Worm (Caenorhabditis elegans) whole organism, L3 larva: ENCODE data around the gene ippk-1.

ENCODE experiments used
- ZK546.5 ChIP-seq: sonication (generic microtip); optimal IDR thresholded peaks from 2 replicates; lab custom pipeline; 2017; ENCODE audit warnings: missing biosample characterization, missing genetic modification characterization
- aly-2 ChIP-seq: fragments of 150-350 bp; optimal IDR thresholded peaks from 2 replicates; lab custom pipeline; 2014; ENCODE audit warnings: missing biosample characterization, missing genetic modification characterization
- elt-2 ChIP-seq: sonication (generic microtip); optimal IDR thresholded peaks from 2 replicates; lab custom pipeline; 2016; ENCODE audit warnings: missing genetic modification reagents, mild to moderate bottlenecking, missing genetic modification characterization, missing compliant biosample characterization
- lin-15B ChIP-seq: fragments of 150-350 bp; optimal IDR thresholded peaks from 2 replicates; lab custom pipeline; 2014; ENCODE audit warnings: missing biosample characterization, missing genetic modification characterization
- mdl-1 ChIP-seq: fragments of 150-350 bp; optimal IDR thresholded peaks from 2 replicates; lab custom pipeline; 2014; ENCODE audit warnings: missing biosample characterization, missing genetic modification characterization
- mml-1 ChIP-seq: fragments of 150-350 bp; sonication (generic microtip); optimal IDR thresholded peaks from 3 replicates; lab custom pipeline; 2014; ENCODE audit warnings: missing biosample characterization, missing genetic modification characterization
- nhr-11 ChIP-seq: fragments of 150-350 bp; optimal IDR thresholded peaks from 2 replicates; lab custom pipeline; 2014; ENCODE audit warnings: missing biosample characterization, missing genetic modification characterization
- nhr-12 ChIP-seq: fragments of 150-350 bp; optimal IDR thresholded peaks from 2 replicates; lab custom pipeline; 2014; ENCODE audit warnings: missing biosample characterization, missing genetic modification characterization
- nhr-23 ChIP-seq: fragments of 150-350 bp; optimal IDR thresholded peaks from 2 replicates; lab custom pipeline; 2014; ENCODE audit warnings: missing biosample characterization, missing genetic modification reagents, missing genetic modification characterization
- nhr-237 ChIP-seq: fragments of 150-350 bp; optimal IDR thresholded peaks from 2 replicates; lab custom pipeline; 2014; ENCODE audit warnings: missing biosample characterization, missing genetic modification characterization
- nhr-76 ChIP-seq: fragments of 150-350 bp; sonication (generic microtip); optimal IDR thresholded peaks from 5 replicates; lab custom pipeline; 2014; ENCODE audit warnings: missing biosample characterization, missing genetic modification characterization
- snpc-4 ChIP-seq: fragments of 150-350 bp; optimal IDR thresholded peaks from 2 replicates; lab custom pipeline; 2014; ENCODE audit warnings: missing biosample characterization, missing genetic modification characterization
- unc-62 ChIP-seq: fragments of 150-350 bp; sonication (generic microtip); optimal IDR thresholded peaks from 4 replicates; lab custom pipeline; 2014; ENCODE audit warnings: missing biosample characterization, missing genetic modification reagents, missing genetic modification characterization
- ztf-4 ChIP-seq: fragments of 150-350 bp; optimal IDR thresholded peaks from 2 replicates; lab custom pipeline; 2014; ENCODE audit warnings: missing biosample characterization, missing genetic modification characterization

ce11 chrII:12058298-12058697 is 15.6 kb downstream of the ippk-1 start:
- TF ChIP-seq mml-1 (tag; lab: Kevin White, UChicago) (no peak), elt-2 (tag; lab: Kevin White, UChicago) (no peak), nhr-11 (tag; lab: Kevin White, UChicago) (no peak), ztf-4 (tag; lab: Kevin White, UChicago) (no peak), nhr-23 (no peak), snpc-4 (tag; lab: Kevin White, UChicago) (no peak), lin-15B (tag; lab: Kevin White, UChicago) (no peak), ZK546.5 (no peak), mdl-1 (no peak), unc-62 (GFP tag; lab: Kevin White, UChicago) (no peak), nhr-12 (tag; lab: Kevin White, UChicago) (no peak), nhr-237 (no peak), nhr-76 (tag; lab: Kevin White, UChicago) (no peak), aly-2 (tag; lab: Kevin White, UChicago) (no peak)
